Worm (Caenorhabditis elegans) whole organism, L1 larva: ENCODE results near the gene fli-1.
A peak's percentile ranks its signal among the peaks of the same experiment; 100 is the strongest.

Experiments
- C04F5.9 ChIP-seq: sonication (generic microtip); optimal IDR thresholded peaks from 2 replicates; lab custom pipeline; 2016; ENCODE audit warnings: missing genetic modification characterization, missing compliant biosample characterization
- C16A3.4 ChIP-seq: fragments of 150-350 bp; optimal IDR thresholded peaks from 2 replicates; lab custom pipeline; 2014; ENCODE audit warnings: missing biosample characterization, missing genetic modification characterization
- F16B12.6 ChIP-seq: fragments of 150-350 bp; optimal IDR thresholded peaks from 2 replicates; lab custom pipeline; 2014; ENCODE audit warnings: missing biosample characterization, missing genetic modification characterization
- Y116A8C.19 ChIP-seq: sonication (generic microtip); optimal IDR thresholded peaks from 2 replicates; lab custom pipeline; 2016; ENCODE audit warnings: missing compliant biosample characterization, missing genetic modification characterization, borderline replicate concordance
- aha-1 ChIP-seq: fragments of 150-350 bp; optimal IDR thresholded peaks from 2 replicates; lab custom pipeline; 2014; ENCODE audit warnings: missing biosample characterization, missing genetic modification characterization
- alr-1 ChIP-seq: fragments of 200-800 bp; sonication (Bioruptor generic); optimal IDR thresholded peaks from 2 replicates; lab custom pipeline; 2018; ENCODE audit warnings: borderline replicate concordance, mild to moderate bottlenecking, missing genetic modification characterization, missing compliant biosample characterization
- ceh-82 ChIP-seq, 3 experiments: fragments of 150-350 bp in 1 of 3; sonication (generic microtip) in 2 of 3; optimal IDR thresholded peaks; 2 replicates each; lab custom pipeline; 2014 to 2017; ENCODE audit warnings: missing biosample characterization in 3 of 3, missing genetic modification characterization in 3 of 3
- ceh-88 ChIP-seq: fragments of 200-800 bp; sonication (Bioruptor generic); IDR thresholded peaks from 2 replicates; pipeline ENCODE4 v1.3.6; 2022; ENCODE audit warnings: missing genetic modification characterization, missing compliant biosample characterization
- ceh-90 ChIP-seq: sonication (generic microtip); optimal IDR thresholded peaks from 2 replicates; lab custom pipeline; 2016; ENCODE audit warnings: missing genetic modification characterization, missing compliant biosample characterization
- dpl-1 ChIP-seq, 3 experiments: fragments of 150-350 bp in 2 of 3; sonication (generic microtip) in 1 of 3; optimal IDR thresholded peaks; 2 replicates each; lab custom pipeline; 2014 to 2017; ENCODE audit warnings: missing biosample characterization in 3 of 3, missing genetic modification characterization in 3 of 3, missing genetic modification reagents in 3 of 3
- dsc-1 ChIP-seq: sonication (generic microtip); optimal IDR thresholded peaks from 2 replicates; lab custom pipeline; 2016; ENCODE audit warnings: mild to moderate bottlenecking, missing genetic modification characterization, missing compliant biosample characterization
- efl-1 ChIP-seq, 4 experiments: fragments of 150-350 bp; optimal IDR thresholded peaks in 3 of 4; peaks in 1 of 4; 1 replicate in 1 of 4; 2 replicates in 3 of 4; lab custom pipeline; 2014; ENCODE audit warnings: missing biosample characterization in 2 of 4, missing genetic modification characterization in 2 of 4, missing genetic modification reagents in 2 of 4
- egl-13 ChIP-seq: sonication (generic microtip); optimal IDR thresholded peaks from 2 replicates; lab custom pipeline; 2016; ENCODE audit warnings: missing genotype, missing genetic modification reagents, missing genetic modification characterization, missing compliant biosample characterization
- egl-27 ChIP-seq, 2 experiments: fragments of 150-350 bp in 1 of 2; sonication (generic microtip); optimal IDR thresholded peaks; 3 replicates each; lab custom pipeline; 2017 to 2018; ENCODE audit warnings: missing biosample characterization in 2 of 2, missing genetic modification characterization in 2 of 2, missing genetic modification reagents in 2 of 2
- elt-2 ChIP-seq: sonication (generic microtip); optimal IDR thresholded peaks from 2 replicates; lab custom pipeline; 2016; ENCODE audit warnings: missing genetic modification characterization, mild to moderate bottlenecking, inconsistent platforms, missing compliant biosample characterization, missing genetic modification reagents
- grh-1 ChIP-seq: fragments of 200-800 bp; sonication (Bioruptor generic); IDR thresholded peaks from 2 replicates; pipeline ENCODE4 v1.3.6; 2022; ENCODE audit warnings: missing genetic modification reagents, missing genetic modification characterization, missing compliant biosample characterization
- irx-1 ChIP-seq: sonication (generic microtip); optimal IDR thresholded peaks from 2 replicates; lab custom pipeline; 2016; ENCODE audit warnings: missing genetic modification characterization, missing compliant biosample characterization
- isw-1 ChIP-seq: fragments of 200-800 bp; sonication (Bioruptor generic); IDR thresholded peaks from 2 replicates; pipeline ENCODE4 v1.3.6; 2022; ENCODE audit warnings: missing genetic modification characterization, missing compliant biosample characterization
- lin-15B ChIP-seq: fragments of 150-350 bp; sonication (generic microtip); optimal IDR thresholded peaks from 3 replicates; lab custom pipeline; 2014; ENCODE audit warnings: missing biosample characterization, missing genetic modification characterization
- lin-35 ChIP-seq, 2 experiments: fragments of 150-350 bp; optimal IDR thresholded peaks; 2 replicates each; lab custom pipeline; 2014; ENCODE audit warnings: missing biosample characterization in 2 of 2, missing genetic modification characterization in 2 of 2, missing genetic modification reagents in 2 of 2
- lin-39 ChIP-seq: fragments of 150-350 bp; optimal IDR thresholded peaks from 2 replicates; lab custom pipeline; 2014; ENCODE audit warnings: missing biosample characterization, missing genetic modification reagents, missing genetic modification characterization
- mab-9 ChIP-seq: fragments of 200-800 bp; sonication (Bioruptor generic); IDR thresholded peaks from 2 replicates; pipeline ENCODE4 v1.3.6; 2022; ENCODE audit warnings: missing genetic modification reagents, missing genetic modification characterization, missing compliant biosample characterization
- mdl-1 ChIP-seq, 2 experiments: fragments of 150-350 bp; optimal IDR thresholded peaks; 2 replicates each; lab custom pipeline; 2014 to 2017; ENCODE audit warnings: missing biosample characterization in 2 of 2, missing genetic modification characterization in 2 of 2, inconsistent platforms in 1 of 2
- mef-2 ChIP-seq: fragments of 150-350 bp; optimal IDR thresholded peaks from 2 replicates; lab custom pipeline; 2014; ENCODE audit warnings: missing biosample characterization, missing genetic modification characterization
- mep-1 ChIP-seq: fragments of 150-350 bp; optimal IDR thresholded peaks from 2 replicates; lab custom pipeline; 2014; ENCODE audit warnings: missing biosample characterization, missing genetic modification characterization
- nhr-12 ChIP-seq: sonication (generic microtip); optimal IDR thresholded peaks from 2 replicates; lab custom pipeline; 2017; ENCODE audit warnings: missing biosample characterization, missing genetic modification characterization
- nhr-19 ChIP-seq: fragments of 200-800 bp; sonication (Bioruptor generic); conservative IDR thresholded peaks from 2 replicates; pipeline ENCODE4 v1.3.6; 2022; ENCODE audit warnings: missing genetic modification characterization, missing compliant biosample characterization
- nhr-28 ChIP-seq: fragments of 150-350 bp; optimal IDR thresholded peaks from 2 replicates; lab custom pipeline; 2014; ENCODE audit warnings: missing biosample characterization, missing genetic modification characterization
- nhr-77 ChIP-seq: fragments of 150-350 bp; optimal IDR thresholded peaks from 2 replicates; lab custom pipeline; 2014; ENCODE audit warnings: missing biosample characterization, missing genetic modification characterization
- nhr-84 ChIP-seq: sonication (generic microtip); optimal IDR thresholded peaks from 2 replicates; lab custom pipeline; 2017; ENCODE audit warnings: missing biosample characterization, missing genetic modification characterization
- nhr-85 ChIP-seq: sonication (generic microtip); peaks from one replicate; lab custom pipeline; 2016; ENCODE audit warnings: missing genetic modification characterization, inconsistent platforms, missing compliant biosample characterization
- pag-3 ChIP-seq: sonication (generic microtip); optimal IDR thresholded peaks from 2 replicates; lab custom pipeline; 2017; ENCODE audit warnings: missing genetic modification characterization, mild to moderate bottlenecking, missing compliant biosample characterization, antibody characterized with exemption, borderline replicate concordance; ENCODE audit not compliant: insufficient read depth
- pax-3 ChIP-seq: fragments of 200-800 bp; sonication (Bioruptor generic); optimal IDR thresholded peaks from 2 replicates; lab custom pipeline; 2018; ENCODE audit warnings: mild to moderate bottlenecking, missing genetic modification characterization, moderate library complexity, missing compliant biosample characterization
- pqm-1 ChIP-seq: sonication (generic microtip); optimal IDR thresholded peaks from 3 replicates; lab custom pipeline; 2017; ENCODE audit warnings: missing biosample characterization, missing genetic modification characterization
- rnt-1 ChIP-seq: sonication (generic microtip); optimal IDR thresholded peaks from 2 replicates; lab custom pipeline; 2016; ENCODE audit warnings: mild to moderate bottlenecking, missing genetic modification characterization, moderate library complexity, missing compliant biosample characterization
- skn-1 ChIP-seq: fragments of 150-350 bp; optimal IDR thresholded peaks from 2 replicates; lab custom pipeline; 2014; ENCODE audit warnings: missing biosample characterization, missing genetic modification characterization
- snpc-4 ChIP-seq: fragments of 150-350 bp; optimal IDR thresholded peaks from 2 replicates; lab custom pipeline; 2014; ENCODE audit warnings: missing biosample characterization, missing genetic modification characterization
- snu-23 ChIP-seq: sonication (generic microtip); optimal IDR thresholded peaks from 2 replicates; lab custom pipeline; 2016; ENCODE audit warnings: missing genetic modification characterization, missing compliant biosample characterization
- sptf-1 ChIP-seq: fragments of 150-350 bp; optimal IDR thresholded peaks from 2 replicates; lab custom pipeline; 2014; ENCODE audit warnings: missing biosample characterization, missing genetic modification characterization
- swsn-7 ChIP-seq: sonication (generic microtip); optimal IDR thresholded peaks from 2 replicates; lab custom pipeline; 2016; ENCODE audit warnings: missing genetic modification characterization, missing compliant biosample characterization
- tbx-2 ChIP-seq: sonication (generic microtip); optimal IDR thresholded peaks from 2 replicates; lab custom pipeline; 2016; ENCODE audit warnings: missing genetic modification characterization, missing compliant biosample characterization
- tlp-1 ChIP-seq: fragments of 150-350 bp; optimal IDR thresholded peaks from 2 replicates; lab custom pipeline; 2014; ENCODE audit warnings: missing biosample characterization, missing genetic modification characterization
- unc-130 ChIP-seq: fragments of 150-350 bp; optimal IDR thresholded peaks from 2 replicates; lab custom pipeline; 2017; ENCODE audit warnings: missing biosample characterization, missing genetic modification characterization, inconsistent platforms
- unc-86 ChIP-seq: sonication (generic microtip); optimal IDR thresholded peaks from 2 replicates; lab custom pipeline; 2016; ENCODE audit warnings: missing genetic modification characterization, missing compliant biosample characterization
- unc-98 ChIP-seq: fragments of 200-800 bp; sonication (Bioruptor generic); IDR thresholded peaks from 2 replicates; pipeline ENCODE4 v1.3.6; 2022; ENCODE audit warnings: missing genetic modification characterization, missing compliant biosample characterization
- xbp-1 ChIP-seq: sonication (generic microtip); optimal IDR thresholded peaks from 2 replicates; lab custom pipeline; 2016; ENCODE audit warnings: missing genetic modification characterization, missing compliant biosample characterization
- zag-1 ChIP-seq: fragments of 150-350 bp; optimal IDR thresholded peaks from 2 replicates; lab custom pipeline; 2014; ENCODE audit warnings: missing biosample characterization, missing genetic modification characterization
- zip-4 ChIP-seq: fragments of 200-800 bp; sonication (Bioruptor generic); optimal IDR thresholded peaks from 2 replicates; lab custom pipeline; 2018; ENCODE audit warnings: mild to moderate bottlenecking, missing genetic modification characterization, moderate library complexity, missing compliant biosample characterization
- ztf-11 ChIP-seq, 2 experiments: sonication (generic microtip); optimal IDR thresholded peaks; 2 replicates each; lab custom pipeline; 2016 to 2017; ENCODE audit warnings: missing genetic modification characterization in 2 of 2, missing biosample characterization in 1 of 2, missing compliant biosample characterization in 1 of 2
- ztf-4 ChIP-seq: fragments of 150-350 bp; optimal IDR thresholded peaks from 2 replicates; lab custom pipeline; 2014; ENCODE audit warnings: missing biosample characterization, missing genetic modification characterization

fli-1 gene

ce11 chrIII:8678371-8678770, 5.2 kb downstream of the fli-1 start (continued):
- peak; percentile 63 for TF ChIP-seq xbp-1 (tag; lab: Kevin White, UChicago)
- TF ChIP-seq nhr-77 (tag; lab: Kevin White, UChicago) = peak; percentile 46
- peak; percentile 71 for TF ChIP-seq mep-1
- TF ChIP-seq nhr-84 = no peak
- TF ChIP-seq dpl-1 (GFP tag; optimal IDR thresholded peaks at IDR 0.05; lab: Kevin White, UChicago) = peak; percentile 26 to 49 (median 49)
- TF ChIP-seq C16A3.4 (tag; lab: Kevin White, UChicago) = peak; percentile 71
- TF ChIP-seq nhr-19 (GFP tag; lab: Robert Waterston, UW) = peak; percentile 76
- TF ChIP-seq pqm-1 (tag; lab: Kevin White, UChicago) = no peak
- TF ChIP-seq F16B12.6 (tag; lab: Kevin White, UChicago) = peak; percentile 40
- 0 out of 2 replicates have a peak, but pooled peaks have one; percentile 19 for TF ChIP-seq ceh-88
- TF ChIP-seq tbx-2 (tag; lab: Kevin White, UChicago) = peak; percentile 61
- TF ChIP-seq elt-2 (tag; lab: Kevin White, UChicago) = peak; percentile 6
- TF ChIP-seq nhr-28 = no peak
- peak; percentile 12 for TF ChIP-seq ceh-90 (tag; lab: Kevin White, UChicago)
- TF ChIP-seq rnt-1 = peak; percentile 73
- peak; percentile 32 for TF ChIP-seq irx-1 (tag; lab: Kevin White, UChicago)
- TF ChIP-seq isw-1 (GFP tag; lab: Robert Waterston, UW) = peak; percentile 24; the same call in 1 of the 2 replicates
- TF ChIP-seq skn-1 (tag; lab: Kevin White, UChicago) = peak; percentile 47
- TF ChIP-seq mdl-1 (tag; optimal IDR thresholded peaks at IDR 0.05; lab: Kevin White, UChicago) = peak in 1 of 2 experiments; percentile 60
- peak; percentile 44 for TF ChIP-seq pax-3 (tag; lab: Kevin White, UChicago)
- TF ChIP-seq lin-35 (GFP tag; optimal IDR thresholded peaks at IDR 0.05; lab: Kevin White, UChicago) = peak; percentile 58 to 82
- peak; percentile 23 to 75 (median 51) for TF ChIP-seq ceh-82 (tag; optimal IDR thresholded peaks at IDR 0.05; lab: Kevin White, UChicago)
- TF ChIP-seq C04F5.9 (tag; lab: Kevin White, UChicago) = peak; percentile 8
- TF ChIP-seq dsc-1 (tag; lab: Kevin White, UChicago) = peak; percentile 75
- TF ChIP-seq snu-23 (GFP tag; lab: Kevin White, UChicago) = peak; percentile 85
- TF ChIP-seq egl-13 (tag; lab: Kevin White, UChicago) = peak; percentile 11
- TF ChIP-seq unc-130 = no peak
- TF ChIP-seq zip-4 (GFP tag; lab: Kevin White, UChicago) = peak; percentile 36
- peak; percentile 80 for TF ChIP-seq nhr-85 (tag; lab: Kevin White, UChicago)
- peak; percentile 29 for TF ChIP-seq ztf-4 (tag; lab: Kevin White, UChicago)
- TF ChIP-seq alr-1 (tag; lab: Kevin White, UChicago) = no peak
- no peak for TF ChIP-seq tlp-1 (tag; lab: Kevin White, UChicago)
- TF ChIP-seq aha-1 (tag; lab: Kevin White, UChicago) = no peak
- TF ChIP-seq egl-27 (tag; optimal IDR thresholded peaks at IDR 0.05; lab: Kevin White, UChicago) = no peak
- no peak for TF ChIP-seq mef-2 (tag; lab: Kevin White, UChicago)
- TF ChIP-seq unc-86 (tag; lab: Kevin White, UChicago) = peak; percentile 28
- no peak for TF ChIP-seq lin-39
- TF ChIP-seq lin-15B (tag; lab: Kevin White, UChicago) = no peak
- TF ChIP-seq ztf-11 (tag; optimal IDR thresholded peaks at IDR 0.05; lab: Kevin White, UChicago) = peak in 1 of 2 experiments; percentile 53
- TF ChIP-seq, all 84 proteins: peak for 49

ce11 chrIII:8674980-8675485, 8.5 kb downstream of the fli-1 start, which contains the start of gene pgl-2:
TSS of gene pgl-2 (minus strand) at chrIII:8675435.
- TF ChIP-seq pag-3 (tag; lab: Kevin White, UChicago) (no peak), mef-2 (tag; lab: Kevin White, UChicago) (no peak), swsn-7 (no peak), mab-9 (GFP tag; lab: Robert Waterston, UW) (no peak), sptf-1 (no peak), unc-86 (tag; lab: Kevin White, UChicago) (no peak), unc-98 (GFP tag; lab: Robert Waterston, UW) (no peak), nhr-12 (tag; lab: Kevin White, UChicago) (no peak), zag-1 (tag; lab: Kevin White, UChicago) (no peak), F16B12.6 (tag; lab: Kevin White, UChicago) (no peak), Y116A8C.19 (no peak), nhr-84 (no peak), grh-1 (GFP tag; lab: Robert Waterston, UW) (no peak), egl-13 (tag; lab: Kevin White, UChicago) (no peak), snpc-4 (tag; lab: Kevin White, UChicago) (no peak), efl-1 (optimal IDR thresholded peaks at IDR 0.05; lab: Kevin White, UChicago) (no peak), efl-1 (GFP tag; optimal IDR thresholded peaks at IDR 0.05 in 1 of 2; lab: Kevin White, UChicago) (no peak), zip-4 (GFP tag; lab: Kevin White, UChicago) (no peak)
- TF ChIP-seq, all 84 proteins: peak for 0
